Worm (Caenorhabditis elegans) whole organism, L2 larva: ENCODE measurements around the gene swd-2.1.

Experiments used
- F13H6.1 ChIP-seq: sonication (generic microtip); optimal IDR thresholded peaks from 2 replicates; lab custom pipeline; 2016; ENCODE audit warnings: missing genetic modification characterization, missing compliant biosample characterization
- Y55F3AM.14 ChIP-seq: fragments of 200-800 bp; sonication (Bioruptor generic); optimal IDR thresholded peaks from 2 replicates; lab custom pipeline; 2018; ENCODE audit warnings: mild to moderate bottlenecking, missing genetic modification characterization, missing compliant biosample characterization
- ZK546.5 ChIP-seq: sonication (generic microtip); optimal IDR thresholded peaks from 2 replicates; lab custom pipeline; 2017; ENCODE audit warnings: missing biosample characterization, missing genetic modification characterization
- aly-2 ChIP-seq: fragments of 150-350 bp; optimal IDR thresholded peaks from 2 replicates; lab custom pipeline; 2014; ENCODE audit warnings: missing biosample characterization, missing genetic modification characterization
- ceh-16 ChIP-seq: fragments of 150-350 bp; optimal IDR thresholded peaks from 2 replicates; lab custom pipeline; 2014; ENCODE audit warnings: missing biosample characterization, missing genetic modification characterization
- ceh-82 ChIP-seq: fragments of 150-350 bp; optimal IDR thresholded peaks from 2 replicates; lab custom pipeline; 2014; ENCODE audit warnings: missing biosample characterization, missing genetic modification characterization
- dmd-4 ChIP-seq: sonication (generic microtip); optimal IDR thresholded peaks from 2 replicates; lab custom pipeline; 2017; ENCODE audit warnings: missing biosample characterization, missing genetic modification characterization
- elt-1 ChIP-seq: fragments of 150-350 bp; optimal IDR thresholded peaks from 2 replicates; lab custom pipeline; 2014; ENCODE audit warnings: missing biosample characterization, missing genetic modification characterization
- elt-3 ChIP-seq: sonication (generic microtip); optimal IDR thresholded peaks from 2 replicates; lab custom pipeline; 2017; ENCODE audit warnings: missing biosample characterization, missing genetic modification characterization
- fos-1 ChIP-seq: fragments of 150-350 bp; optimal IDR thresholded peaks from 2 replicates; lab custom pipeline; 2014; ENCODE audit warnings: missing biosample characterization, missing genetic modification characterization
- gmeb-1 ChIP-seq: fragments of 150-350 bp; optimal IDR thresholded peaks from 2 replicates; lab custom pipeline; 2014; ENCODE audit warnings: missing biosample characterization, missing genetic modification characterization
- lin-11 ChIP-seq: fragments of 150-350 bp; sonication (generic microtip); optimal IDR thresholded peaks from 2 replicates; lab custom pipeline; 2014; ENCODE audit warnings: missing biosample characterization, missing genetic modification characterization, inconsistent platforms, mixed read lengths
- lin-13 ChIP-seq: fragments of 150-350 bp; optimal IDR thresholded peaks from 2 replicates; lab custom pipeline; 2014; ENCODE audit warnings: missing biosample characterization, missing genetic modification reagents, missing genetic modification characterization
- lin-39 ChIP-seq: fragments of 150-350 bp; optimal IDR thresholded peaks from 2 replicates; lab custom pipeline; 2014; ENCODE audit warnings: missing biosample characterization, missing genetic modification reagents, missing genetic modification characterization
- lsy-2 ChIP-seq, 2 experiments: fragments of 150-350 bp in 1 of 2; sonication (generic microtip) in 1 of 2; optimal IDR thresholded peaks; 2 replicates each; lab custom pipeline; 2014 to 2017; ENCODE audit warnings: missing biosample characterization in 2 of 2, missing genetic modification characterization in 2 of 2
- mab-5 ChIP-seq: fragments of 150-350 bp; optimal IDR thresholded peaks from 2 replicates; lab custom pipeline; 2014; ENCODE audit warnings: missing biosample characterization, missing genetic modification characterization
- mbf-1 ChIP-seq: sonication (generic microtip); optimal IDR thresholded peaks from 2 replicates; lab custom pipeline; 2017; ENCODE audit warnings: missing biosample characterization, missing genetic modification characterization
- mdl-1 ChIP-seq, 2 experiments: fragments of 150-350 bp in 1 of 2; sonication (generic microtip) in 1 of 2; optimal IDR thresholded peaks; 2 replicates each; lab custom pipeline; 2017; ENCODE audit warnings: missing biosample characterization in 2 of 2, missing genetic modification characterization in 2 of 2
- nhr-12 ChIP-seq: fragments of 150-350 bp; optimal IDR thresholded peaks from 2 replicates; lab custom pipeline; 2014; ENCODE audit warnings: missing biosample characterization, missing genetic modification characterization
- nhr-129 ChIP-seq: fragments of 150-350 bp; optimal IDR thresholded peaks from 2 replicates; lab custom pipeline; 2014; ENCODE audit warnings: missing biosample characterization, missing genetic modification characterization
- nhr-21 ChIP-seq: fragments of 150-350 bp; optimal IDR thresholded peaks from 2 replicates; lab custom pipeline; 2014; ENCODE audit warnings: missing biosample characterization, missing genetic modification characterization
- nhr-23 ChIP-seq: fragments of 150-350 bp; optimal IDR thresholded peaks from 2 replicates; lab custom pipeline; 2014; ENCODE audit warnings: missing biosample characterization, missing genetic modification reagents, missing genetic modification characterization
- nhr-237 ChIP-seq: fragments of 150-350 bp; optimal IDR thresholded peaks from 2 replicates; lab custom pipeline; 2014; ENCODE audit warnings: missing biosample characterization, missing genetic modification characterization
- nhr-25 ChIP-seq: fragments of 150-350 bp; sonication (generic microtip); optimal IDR thresholded peaks from 3 replicates; lab custom pipeline; 2014; ENCODE audit warnings: missing biosample characterization, missing genetic modification characterization
- nhr-6 ChIP-seq: fragments of 150-350 bp; optimal IDR thresholded peaks from 2 replicates; lab custom pipeline; 2014; ENCODE audit warnings: missing biosample characterization, missing genetic modification characterization
- nhr-77 ChIP-seq: fragments of 150-350 bp; optimal IDR thresholded peaks from 2 replicates; lab custom pipeline; 2014; ENCODE audit warnings: missing biosample characterization, missing genetic modification characterization
- skn-1 ChIP-seq: sonication (generic microtip); optimal IDR thresholded peaks from 2 replicates; lab custom pipeline; 2017; ENCODE audit warnings: missing biosample characterization, missing genetic modification characterization
- sma-3 ChIP-seq: sonication (generic microtip); optimal IDR thresholded peaks from 2 replicates; lab custom pipeline; 2016; ENCODE audit warnings: missing genetic modification reagents, missing genetic modification characterization, missing compliant biosample characterization
- sma-9 ChIP-seq, 2 experiments: fragments of 150-350 bp in 1 of 2; sonication (generic microtip) in 1 of 2; optimal IDR thresholded peaks; 2 replicates each; lab custom pipeline; 2014 to 2016; ENCODE audit warnings: missing genetic modification characterization in 2 of 2, mild to moderate bottlenecking in 1 of 2, missing biosample characterization in 1 of 2, missing compliant biosample characterization in 1 of 2, missing genetic modification reagents in 1 of 2, moderate library complexity in 1 of 2
- snpc-4 ChIP-seq: fragments of 150-350 bp; optimal IDR thresholded peaks from 2 replicates; lab custom pipeline; 2014; ENCODE audit warnings: missing biosample characterization, missing genetic modification characterization
- unc-39 ChIP-seq: fragments of 150-350 bp; optimal IDR thresholded peaks from 2 replicates; lab custom pipeline; 2014; ENCODE audit warnings: missing biosample characterization, missing genetic modification characterization
- unc-55 ChIP-seq: fragments of 150-350 bp; sonication (generic microtip); optimal IDR thresholded peaks from 3 replicates; lab custom pipeline; 2014; ENCODE audit warnings: missing biosample characterization, missing genetic modification reagents, missing genetic modification characterization
- unc-62 ChIP-seq: fragments of 150-350 bp; optimal IDR thresholded peaks from 2 replicates; lab custom pipeline; 2014; ENCODE audit warnings: missing biosample characterization, missing genetic modification reagents, missing genetic modification characterization
- zag-1 ChIP-seq: fragments of 150-350 bp; optimal IDR thresholded peaks from 2 replicates; lab custom pipeline; 2014; ENCODE audit warnings: missing biosample characterization, missing genetic modification characterization
- ztf-4 ChIP-seq: fragments of 150-350 bp; optimal IDR thresholded peaks from 2 replicates; lab custom pipeline; 2014; ENCODE audit warnings: missing biosample characterization, missing genetic modification characterization

swd-2.1 gene

DNA sequence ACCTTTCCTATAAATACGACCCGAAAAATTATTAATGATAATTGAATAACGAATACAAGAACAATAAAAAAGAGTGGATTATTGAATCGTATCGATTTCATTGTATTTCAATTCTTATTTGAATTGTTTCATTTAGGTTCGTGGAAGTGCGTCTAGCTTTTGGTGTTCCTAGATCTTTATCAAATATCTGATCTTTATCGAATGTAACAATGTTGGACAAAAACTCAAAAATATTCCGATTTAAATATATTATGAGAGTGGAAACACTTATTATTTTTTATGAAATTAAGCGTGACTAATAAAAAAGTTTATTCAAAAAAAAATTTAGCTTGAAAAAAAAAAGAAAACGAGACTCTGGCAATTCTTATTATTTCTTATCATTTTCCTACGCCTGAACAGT, 43.9 kb upstream of the swd-2.1 start, which contains the start of the genes C50F7.9 and C50F7.3:
C50F7.9 (minus strand) TSS at position 101 of the 400 bp plus-strand sequence.
C50F7.3 (plus strand) TSS at position 370 of the 400 bp plus-strand sequence.
- no peak for TF ChIP-seq snpc-4 (tag; lab: Kevin White, UChicago)
- no peak for TF ChIP-seq lin-39 (tag; lab: Kevin White, UChicago)
- TF ChIP-seq nhr-21 (tag; lab: Kevin White, UChicago), result no peak
- TF ChIP-seq nhr-12 (tag; lab: Kevin White, UChicago), result no peak
- TF ChIP-seq unc-39 (tag; lab: Kevin White, UChicago), result no peak
- no peak for TF ChIP-seq aly-2
- no peak for TF ChIP-seq lin-11 (tag; lab: Kevin White, UChicago)
- TF ChIP-seq gmeb-1 (tag; lab: Kevin White, UChicago), result no peak
- TF ChIP-seq fos-1, result no peak
- TF ChIP-seq elt-3 (tag; lab: Kevin White, UChicago), result no peak
- no peak for TF ChIP-seq sma-9 (GFP tag; optimal IDR thresholded peaks at IDR 0.05; lab: Kevin White, UChicago)
- TF ChIP-seq sma-9 (tag; optimal IDR thresholded peaks at IDR 0.05; lab: Kevin White, UChicago), result no peak
- TF ChIP-seq dmd-4 (tag; lab: Kevin White, UChicago), result no peak
- TF ChIP-seq mbf-1 (tag; lab: Kevin White, UChicago), result no peak
- no peak for TF ChIP-seq ceh-16
- no peak for TF ChIP-seq nhr-77 (tag; lab: Kevin White, UChicago)
- TF ChIP-seq ztf-4, result no peak
- no peak for TF ChIP-seq nhr-25 (tag; lab: Kevin White, UChicago)
- no peak for TF ChIP-seq nhr-237
- no peak for TF ChIP-seq nhr-23

DNA sequence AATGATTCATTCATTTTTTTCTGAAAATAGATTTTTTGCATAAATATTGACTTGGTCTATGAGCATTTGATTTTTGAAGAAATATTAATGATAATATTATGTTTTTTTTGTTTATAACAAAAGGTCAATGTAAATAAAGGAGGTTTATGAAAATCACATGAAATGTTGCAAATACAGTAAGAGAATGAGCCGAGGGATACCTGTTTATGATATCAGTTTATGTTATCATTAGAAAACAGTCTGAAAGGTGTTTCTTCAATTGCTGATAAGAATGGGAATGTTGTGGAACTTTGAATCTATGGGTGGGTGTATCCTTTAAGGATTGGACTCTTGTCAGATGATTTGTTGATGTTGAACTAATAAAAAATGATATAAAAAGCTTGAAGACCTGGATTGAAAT, 41.7 kb upstream of the swd-2.1 start:
- TF ChIP-seq zag-1 (tag; lab: Kevin White, UChicago), result no peak
- no peak for TF ChIP-seq elt-3 (tag; lab: Kevin White, UChicago)
- no peak for TF ChIP-seq nhr-77 (tag; lab: Kevin White, UChicago)
- no peak for TF ChIP-seq nhr-129 (tag; lab: Kevin White, UChicago)
- TF ChIP-seq nhr-237, result no peak
- no peak for TF ChIP-seq skn-1
- no peak for TF ChIP-seq mbf-1 (tag; lab: Kevin White, UChicago)
- TF ChIP-seq elt-1 (tag; lab: Kevin White, UChicago), result no peak
- TF ChIP-seq nhr-6 (tag; lab: Kevin White, UChicago), result no peak
- TF ChIP-seq Y55F3AM.14 (GFP tag; lab: Kevin White, UChicago), result no peak
- TF ChIP-seq gmeb-1 (tag; lab: Kevin White, UChicago), result no peak
- TF ChIP-seq lin-13, result no peak
- TF ChIP-seq ZK546.5, result no peak
- TF ChIP-seq nhr-21 (tag; lab: Kevin White, UChicago), result no peak
- no peak for TF ChIP-seq sma-3 (GFP tag; lab: Kevin White, UChicago)
- no peak for TF ChIP-seq aly-2
- no peak for TF ChIP-seq snpc-4 (tag; lab: Kevin White, UChicago)
- TF ChIP-seq lsy-2 (tag; optimal IDR thresholded peaks at IDR 0.05; lab: Kevin White, UChicago), result no peak
- no peak for TF ChIP-seq lin-39 (tag; lab: Kevin White, UChicago)

DNA sequence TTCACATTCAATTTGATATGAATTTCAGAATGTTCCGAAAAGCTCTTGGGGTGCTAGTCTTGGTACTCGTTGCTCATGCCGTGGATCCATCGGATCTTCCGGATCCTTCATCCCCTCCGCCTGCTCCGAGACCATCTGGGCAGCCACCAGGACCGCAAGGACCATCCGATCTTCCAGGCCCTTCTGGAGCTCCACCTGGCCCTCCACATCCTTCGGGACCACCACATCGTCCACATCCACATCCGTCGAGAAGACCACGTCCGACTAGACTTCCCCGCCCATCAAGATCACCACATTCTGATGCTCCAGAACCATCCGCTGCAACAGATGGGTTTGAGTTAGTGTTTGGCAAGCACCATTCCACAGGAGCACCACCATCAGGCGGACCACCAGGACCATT, 41.2 kb upstream of the swd-2.1 start, which contains the start of gene clx-1:
clx-1 (plus strand) TSS at position 30 of the 400 bp plus-strand sequence.
- TF ChIP-seq elt-1 (tag; lab: Kevin White, UChicago) (no peak), F13H6.1 (no peak), unc-62 (GFP tag; lab: Kevin White, UChicago) (no peak), ceh-16 (no peak), unc-55 (no peak), nhr-23 (no peak), mdl-1 (tag; optimal IDR thresholded peaks at IDR 0.05; lab: Kevin White, UChicago) (no peak), ztf-4 (no peak), nhr-12 (tag; lab: Kevin White, UChicago) (no peak), snpc-4 (tag; lab: Kevin White, UChicago) (no peak), Y55F3AM.14 (GFP tag; lab: Kevin White, UChicago) (no peak), lin-13 (no peak), fos-1 (no peak), ceh-82 (tag; lab: Kevin White, UChicago) (no peak), nhr-6 (tag; lab: Kevin White, UChicago) (no peak), mab-5 (tag; lab: Kevin White, UChicago) (no peak)

ce11 chrIV:7736616-7737015, 39.2 kb upstream of the swd-2.1 start:
- TF ChIP-seq ceh-82 (tag; lab: Kevin White, UChicago) (no peak), nhr-77 (tag; lab: Kevin White, UChicago) (no peak)
- TF ChIP-seq, all 48 proteins: peak for 0
